Worm (Caenorhabditis elegans) whole organism, young adult: ENCODE data around the gene acr-24.

Experiments
- B0035.1 ChIP-seq: sonication (generic microtip); optimal IDR thresholded peaks from 2 replicates; lab custom pipeline; 2016; ENCODE audit warnings: missing genetic modification characterization, mild to moderate bottlenecking, missing compliant biosample characterization, missing genotype, missing genetic modification reagents
- D2030.7 ChIP-seq: fragments of 200-800 bp; sonication (Bioruptor generic); IDR thresholded peaks from 2 replicates; pipeline ENCODE4 v1.3.6; 2022; ENCODE audit warnings: missing genetic modification reagents, missing genetic modification characterization, missing compliant biosample characterization
- F22D6.2 ChIP-seq: sonication (generic microtip); optimal IDR thresholded peaks from 2 replicates; lab custom pipeline; 2016; ENCODE audit warnings: mild to moderate bottlenecking, missing genetic modification characterization, missing compliant biosample characterization
- F37B4.10 ChIP-seq: fragments of 200-800 bp; sonication (Bioruptor generic); IDR thresholded peaks from 2 replicates; pipeline ENCODE4 v1.3.6; 2022; ENCODE audit warnings: missing genetic modification characterization, missing compliant biosample characterization
- K12H6.12 ChIP-seq: fragments of 200-800 bp; sonication (Bioruptor generic); optimal IDR thresholded peaks from 2 replicates; lab custom pipeline; 2018; ENCODE audit warnings: mild to moderate bottlenecking, missing genetic modification characterization, missing compliant biosample characterization
- T07F8.4 ChIP-seq: sonication (generic microtip); optimal IDR thresholded peaks from 2 replicates; lab custom pipeline; 2016; ENCODE audit warnings: mild to moderate bottlenecking, missing genetic modification characterization, moderate library complexity, missing compliant biosample characterization
- T26A5.8 ChIP-seq: sonication (generic microtip); optimal IDR thresholded peaks from 2 replicates; lab custom pipeline; 2016; ENCODE audit warnings: missing genetic modification characterization, missing compliant biosample characterization
- Y53F4B.3 ChIP-seq: fragments of 200-800 bp; sonication (Bioruptor generic); IDR thresholded peaks from 2 replicates; pipeline ENCODE4 v1.3.6; 2022; ENCODE audit warnings: missing genetic modification reagents, missing genetic modification characterization, missing compliant biosample characterization
- aptf-3 ChIP-seq: fragments of 200-800 bp; sonication (Bioruptor generic); IDR thresholded peaks from 2 replicates; pipeline ENCODE4 v1.3.6; 2022; ENCODE audit warnings: missing genetic modification characterization, missing compliant biosample characterization
- atf-7 ChIP-seq: sonication (generic microtip); optimal IDR thresholded peaks from 2 replicates; lab custom pipeline; 2017; ENCODE audit warnings: mild to moderate bottlenecking, missing genetic modification characterization, missing compliant biosample characterization
- bed-2 ChIP-seq: fragments of 200-800 bp; sonication (Bioruptor generic); IDR thresholded peaks from 2 replicates; pipeline ENCODE4 v1.3.6; 2022; ENCODE audit warnings: missing genetic modification reagents, missing genetic modification characterization, missing compliant biosample characterization
- ccch-3 ChIP-seq: fragments of 200-800 bp; sonication (Bioruptor generic); optimal IDR thresholded peaks from 2 replicates; lab custom pipeline; 2018; ENCODE audit warnings: mild to moderate bottlenecking, missing genetic modification characterization, missing compliant biosample characterization
- cebp-1 ChIP-seq, 2 experiments: fragments of 200-800 bp in 1 of 2; sonication (Bioruptor generic) in 1 of 2; sonication (generic microtip) in 1 of 2; IDR thresholded peaks in 1 of 2; optimal IDR thresholded peaks in 1 of 2; 2 replicates each; pipeline versions ENCODE4 v1.3.6 to Lab custom; 2017 to 2022; ENCODE audit warnings: missing compliant biosample characterization in 2 of 2, missing genetic modification characterization in 2 of 2, mild to moderate bottlenecking in 1 of 2, missing genetic modification reagents in 1 of 2, moderate library complexity in 1 of 2
- cebp-2 ChIP-seq: fragments of 200-800 bp; sonication (Bioruptor generic); IDR thresholded peaks from 2 replicates; pipeline ENCODE4 v1.3.6; 2022; ENCODE audit warnings: missing genetic modification characterization, missing compliant biosample characterization
- ceh-27 ChIP-seq: fragments of 200-800 bp; sonication (Bioruptor generic); optimal IDR thresholded peaks from 2 replicates; lab custom pipeline; 2018; ENCODE audit warnings: mild to moderate bottlenecking, missing genetic modification characterization, moderate library complexity, missing compliant biosample characterization
- ceh-79 ChIP-seq: sonication (generic microtip); optimal IDR thresholded peaks from 2 replicates; lab custom pipeline; 2017; ENCODE audit warnings: mild to moderate bottlenecking, missing genetic modification characterization, missing compliant biosample characterization
- die-1 ChIP-seq: sonication (generic microtip); optimal IDR thresholded peaks from 2 replicates; lab custom pipeline; 2016; ENCODE audit warnings: missing genotype, mild to moderate bottlenecking, missing genetic modification characterization, missing compliant biosample characterization
- dox-1 ChIP-seq: fragments of 200-800 bp; sonication (Bioruptor generic); IDR thresholded peaks from 2 replicates; pipeline ENCODE4 v1.3.6; 2022; ENCODE audit warnings: missing genetic modification reagents, missing genetic modification characterization, missing compliant biosample characterization
- dpff-1 ChIP-seq: sonication (generic microtip); optimal IDR thresholded peaks from 2 replicates; lab custom pipeline; 2017; ENCODE audit warnings: mild to moderate bottlenecking, missing genetic modification characterization, missing compliant biosample characterization
- efl-1 ChIP-seq: fragments of 150-350 bp; optimal IDR thresholded peaks from 2 replicates; lab custom pipeline; 2014; ENCODE audit warnings: missing biosample characterization, missing genetic modification reagents, missing genetic modification characterization
- egrh-3 ChIP-seq: fragments of 200-800 bp; sonication (Bioruptor generic); IDR thresholded peaks from 2 replicates; pipeline ENCODE4 v1.3.6; 2022; ENCODE audit warnings: missing genetic modification reagents, missing genetic modification characterization, missing compliant biosample characterization
- hlh-26 ChIP-seq: fragments of 200-800 bp; sonication (Bioruptor generic); conservative IDR thresholded peaks from 2 replicates; pipeline ENCODE4 v1.3.6; 2022; ENCODE audit warnings: missing genetic modification reagents, missing genetic modification characterization, missing compliant biosample characterization
- hmg-1.2 ChIP-seq: fragments of 200-800 bp; sonication (Bioruptor generic); IDR thresholded peaks from 2 replicates; pipeline ENCODE4 v1.3.6; 2022; ENCODE audit warnings: missing genetic modification reagents, missing genetic modification characterization, missing compliant biosample characterization
- let-526 ChIP-seq: fragments of 200-800 bp; sonication (Bioruptor generic); IDR thresholded peaks from 2 replicates; pipeline ENCODE4 v1.3.6; 2022; ENCODE audit warnings: missing genetic modification reagents, missing genetic modification characterization, missing compliant biosample characterization
- let-607 ChIP-seq, 2 experiments: fragments of 200-800 bp in 1 of 2; sonication (Bioruptor generic) in 1 of 2; sonication (generic microtip) in 1 of 2; optimal IDR thresholded peaks; 2 replicates each; lab custom pipeline; 2016 to 2018; ENCODE audit warnings: mild to moderate bottlenecking in 2 of 2, missing compliant biosample characterization in 2 of 2, missing genetic modification characterization in 2 of 2, moderate library complexity in 2 of 2, missing genotype in 1 of 2
- lin-54 ChIP-seq: fragments of 200-800 bp; sonication (Bioruptor generic); optimal IDR thresholded peaks from 2 replicates; lab custom pipeline; 2018; ENCODE audit warnings: mild to moderate bottlenecking, missing genetic modification characterization, missing compliant biosample characterization
- lir-1 ChIP-seq: fragments of 200-800 bp; sonication (Bioruptor generic); conservative IDR thresholded peaks from 2 replicates; pipeline ENCODE4 v1.3.6; 2022; ENCODE audit warnings: missing genetic modification reagents, missing genetic modification characterization, missing compliant biosample characterization
- lsl-1 ChIP-seq: fragments of 200-800 bp; sonication (Bioruptor generic); optimal IDR thresholded peaks from 2 replicates; lab custom pipeline; 2018; ENCODE audit warnings: mild to moderate bottlenecking, missing genetic modification characterization, moderate library complexity, missing compliant biosample characterization
- lsy-27 ChIP-seq: sonication (generic microtip); optimal IDR thresholded peaks from 2 replicates; lab custom pipeline; 2017; ENCODE audit warnings: missing genetic modification characterization, mild to moderate bottlenecking, missing compliant biosample characterization, antibody characterized with exemption, missing genotype, borderline replicate concordance; ENCODE audit not compliant: insufficient read depth
- madf-8 ChIP-seq: fragments of 200-800 bp; sonication (Bioruptor generic); conservative IDR thresholded peaks from 2 replicates; pipeline ENCODE4 v1.3.6; 2022; ENCODE audit warnings: missing genetic modification reagents, missing genetic modification characterization, missing compliant biosample characterization
- mes-4 ChIP-seq: sonication (generic microtip); optimal IDR thresholded peaks from 2 replicates; lab custom pipeline; 2016; ENCODE audit warnings: missing genotype, missing genetic modification characterization, missing compliant biosample characterization
- mxl-1 ChIP-seq: sonication (generic microtip); optimal IDR thresholded peaks from 2 replicates; lab custom pipeline; 2016; ENCODE audit warnings: missing genetic modification characterization, missing compliant biosample characterization
- nfya-2 ChIP-seq: fragments of 200-800 bp; sonication (Bioruptor generic); IDR thresholded peaks from 2 replicates; pipeline ENCODE4 v1.3.6; 2022; ENCODE audit warnings: missing genetic modification reagents, missing genetic modification characterization, missing compliant biosample characterization
- nhr-120 ChIP-seq: fragments of 200-800 bp; sonication (Bioruptor generic); IDR thresholded peaks from 2 replicates; pipeline ENCODE4 v1.3.6; 2022; ENCODE audit warnings: missing genetic modification characterization, missing compliant biosample characterization
- nhr-27 ChIP-seq: fragments of 200-800 bp; sonication (Bioruptor generic); optimal IDR thresholded peaks from 2 replicates; lab custom pipeline; 2018; ENCODE audit warnings: mild to moderate bottlenecking, missing genetic modification characterization, moderate library complexity, missing compliant biosample characterization
- pbrm-1 ChIP-seq: fragments of 200-800 bp; sonication (Bioruptor generic); IDR thresholded peaks from 2 replicates; pipeline ENCODE4 v1.3.6; 2022; ENCODE audit warnings: missing genetic modification reagents, missing genetic modification characterization, missing compliant biosample characterization
- pha-4 ChIP-seq: fragments of 150-350 bp; sonication (generic microtip); optimal IDR thresholded peaks from 2 replicates; lab custom pipeline; 2014; ENCODE audit warnings: missing biosample characterization, missing genetic modification reagents, missing genetic modification characterization
- rcor-1 ChIP-seq: fragments of 200-800 bp; sonication (Bioruptor generic); IDR thresholded peaks from 2 replicates; pipeline ENCODE4 v1.3.6; 2022; ENCODE audit warnings: missing genetic modification reagents, missing genetic modification characterization, missing compliant biosample characterization
- rpc-1 ChIP-seq, 2 experiments: fragments of 150-350 bp in 1 of 2; sonication (generic microtip) in 1 of 2; optimal IDR thresholded peaks; 2 replicates each; lab custom pipeline; 2014 to 2018; ENCODE audit warnings: missing biosample characterization in 1 of 2, missing genetic modification characterization in 1 of 2, missing genetic modification reagents in 1 of 2, missing genotype in 1 of 2
- snpc-1.1 ChIP-seq: sonication (generic microtip); optimal IDR thresholded peaks from 2 replicates; lab custom pipeline; 2017; ENCODE audit warnings: missing genetic modification characterization, mild to moderate bottlenecking, missing compliant biosample characterization, antibody characterized with exemption, moderate library complexity, missing genotype, missing genetic modification reagents; ENCODE audit not compliant: insufficient read depth
- snpc-1.3 ChIP-seq: sonication (generic microtip); optimal IDR thresholded peaks from 2 replicates; lab custom pipeline; 2017; ENCODE audit warnings: missing genetic modification characterization, mild to moderate bottlenecking, missing compliant biosample characterization, antibody characterized with exemption, moderate library complexity, missing genotype, missing genetic modification reagents; ENCODE audit not compliant: insufficient read depth
- snpc-4 ChIP-seq, 5 experiments: fragments of 150-350 bp in 1 of 5; sonication (generic microtip) in 4 of 5; optimal IDR thresholded peaks; 2 replicates each; lab custom pipeline; 2014 to 2018; ENCODE audit warnings: missing genetic modification characterization in 5 of 5, missing biosample characterization in 3 of 5, antibody characterized with exemption in 2 of 5, mild to moderate bottlenecking in 2 of 5, missing compliant biosample characterization in 2 of 5, missing genotype in 2 of 5, moderate library complexity in 2 of 5, missing genetic modification reagents in 1 of 5
- tbp1 ChIP-seq: fragments of 200-800 bp; sonication (Bioruptor generic); optimal IDR thresholded peaks from 2 replicates; lab custom pipeline; 2018; ENCODE audit warnings: mild to moderate bottlenecking, missing genetic modification characterization, missing compliant biosample characterization
- unc-130 ChIP-seq: sonication (generic microtip); optimal IDR thresholded peaks from 2 replicates; lab custom pipeline; 2016; ENCODE audit warnings: missing genetic modification reagents, missing genetic modification characterization, missing compliant biosample characterization
- unc-62 ChIP-seq: fragments of 150-350 bp; optimal IDR thresholded peaks from 2 replicates; lab custom pipeline; 2014; ENCODE audit warnings: missing biosample characterization, missing genetic modification reagents, missing genetic modification characterization
- ztf-26 ChIP-seq: sonication (generic microtip); optimal IDR thresholded peaks from 2 replicates; lab custom pipeline; 2017; ENCODE audit warnings: missing genetic modification characterization, missing compliant biosample characterization

The acr-24 gene

DNA sequence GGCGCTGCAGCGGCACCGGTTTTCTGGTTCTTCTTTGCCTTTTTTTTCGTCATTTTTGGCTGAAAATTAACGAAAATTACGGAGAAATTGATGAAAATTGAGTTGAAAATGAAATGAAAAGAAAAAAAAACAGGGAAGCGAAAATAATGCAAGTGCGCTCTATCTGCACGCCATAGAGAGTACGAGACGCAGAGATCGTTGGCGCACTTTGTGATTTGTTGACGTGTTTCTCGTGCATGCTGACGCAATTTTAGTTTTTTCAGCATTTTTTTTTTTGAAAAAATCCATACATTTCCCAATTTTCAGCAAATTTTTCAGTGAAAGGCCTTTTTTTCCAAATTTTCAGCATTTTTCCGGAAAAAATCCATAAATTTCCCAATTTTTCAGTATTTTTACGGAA is 25.9 kb upstream of the acr-24 start, which contains the start of gene ntl-11 (continued):
- no peak for TF ChIP-seq mxl-1 (tag; lab: Kevin White, UChicago)
- 0 out of 2 replicates have a peak, but pooled peaks have one; percentile 20 for TF ChIP-seq egrh-3 (GFP tag; lab: Robert Waterston, UW)
- TF ChIP-seq unc-62 (GFP tag; lab: Kevin White, UChicago) = no peak
- TF ChIP-seq dox-1 (GFP tag; lab: Robert Waterston, UW) = peak; percentile 96
- TF ChIP-seq nhr-120 (GFP tag; lab: Robert Waterston, UW) = no peak
- peak; percentile 72 for TF ChIP-seq lsl-1 (GFP tag; lab: Kevin White, UChicago)
- TF ChIP-seq B0035.1 (tag; lab: Kevin White, UChicago) = peak; percentile 74
- peak; percentile 77 for TF ChIP-seq atf-7 (tag; lab: Kevin White, UChicago)
- peak; percentile 89; the same call in 1 of the 2 replicates for TF ChIP-seq cebp-2 (GFP tag; lab: Robert Waterston, UW)
- TF ChIP-seq aptf-3 (GFP tag; lab: Robert Waterston, UW) = no peak
- TF ChIP-seq efl-1 = peak; percentile 67
- TF ChIP-seq let-526 (GFP tag; lab: Robert Waterston, UW) = peak; percentile 92
- TF ChIP-seq lin-54 (GFP tag; lab: Kevin White, UChicago) = peak; percentile 96
- peak; percentile 84; the same call in 1 of the 2 replicates for TF ChIP-seq nfya-2 (GFP tag; lab: Robert Waterston, UW)
- peak; percentile 90 for TF ChIP-seq snpc-4 (GFP tag; optimal IDR thresholded peaks at IDR 0.05; lab: Kevin White, UChicago)
- peak; percentile 90 to 97 (median 94) for TF ChIP-seq snpc-4 (tag; optimal IDR thresholded peaks at IDR 0.05; lab: Kevin White, UChicago)
- peak; percentile 98 for TF ChIP-seq pbrm-1 (GFP tag; lab: Robert Waterston, UW)
- TF ChIP-seq ztf-26 (tag; lab: Kevin White, UChicago) = peak; percentile 94
- no peak for TF ChIP-seq mes-4 (tag; lab: Kevin White, UChicago)
- peak; percentile 17 for TF ChIP-seq dpff-1 (tag; lab: Kevin White, UChicago)
- peak; percentile 83 for TF ChIP-seq F22D6.2 (tag; lab: Kevin White, UChicago)
- no peak for TF ChIP-seq rpc-1 (optimal IDR thresholded peaks at IDR 0.05; lab: Kevin White, UChicago)
- no peak for TF ChIP-seq rpc-1 (tag; optimal IDR thresholded peaks at IDR 0.05; lab: Kevin White, UChicago)
- peak; percentile 79 for TF ChIP-seq snpc-1.1
- no peak for TF ChIP-seq ceh-79 (tag; lab: Kevin White, UChicago)
- TF ChIP-seq snpc-1.3 (tag; lab: Kevin White, UChicago) = peak; percentile 77
- no peak for TF ChIP-seq die-1 (tag; lab: Kevin White, UChicago)
- peak; percentile 81 for TF ChIP-seq K12H6.12 (tag; lab: Kevin White, UChicago)
- no peak; the same call in 1 of the 2 replicates for TF ChIP-seq lir-1
- peak; percentile 98 for TF ChIP-seq rcor-1
- TF ChIP-seq madf-8 (GFP tag; lab: Robert Waterston, UW) = peak; percentile 52
- no peak for TF ChIP-seq lsy-27 (tag; lab: Kevin White, UChicago)
- peak; percentile 59 to 81 for TF ChIP-seq let-607 (tag; optimal IDR thresholded peaks at IDR 0.05; lab: Kevin White, UChicago)
- TF ChIP-seq F37B4.10 (GFP tag; lab: Robert Waterston, UW) = 0 out of 2 replicates have a peak, but pooled peaks have one; percentile 48
- TF ChIP-seq T26A5.8 (tag; lab: Kevin White, UChicago) = no peak
- TF ChIP-seq ccch-3 (GFP tag; lab: Kevin White, UChicago) = no peak
- peak; percentile 24; the same call in 1 of the 2 replicates for TF ChIP-seq cebp-1 (GFP tag; IDR thresholded peaks at IDR 0.05; lab: Robert Waterston, UW)
- peak; percentile 92 for TF ChIP-seq cebp-1 (tag; optimal IDR thresholded peaks at IDR 0.05; lab: Kevin White, UChicago)
- TF ChIP-seq hlh-26 (GFP tag; lab: Robert Waterston, UW) = no peak
- peak; percentile 88 for TF ChIP-seq pha-4 (tag; lab: Kevin White, UChicago)
- peak; percentile 92 for TF ChIP-seq D2030.7 (GFP tag; lab: Robert Waterston, UW)
- TF ChIP-seq bed-2 (GFP tag; lab: Robert Waterston, UW) = no peak
- TF ChIP-seq T07F8.4 (tag; lab: Kevin White, UChicago) = no peak
- TF ChIP-seq ceh-27 (GFP tag; lab: Kevin White, UChicago) = peak; percentile 83
- peak; percentile 15; the same call in 1 of the 2 replicates for TF ChIP-seq Y53F4B.3
- peak; percentile 100 for TF ChIP-seq hmg-1.2 (GFP tag; lab: Robert Waterston, UW)
- no peak for TF ChIP-seq nhr-27 (tag; lab: Kevin White, UChicago)
- TF ChIP-seq unc-130 (GFP tag; lab: Kevin White, UChicago) = peak; percentile 35
- TF ChIP-seq tbp1 = peak; percentile 79
